Worm (Caenorhabditis elegans) whole organism, L1 larva: ENCODE data around the gene Y15E3A.3.

Experiments
- C04F5.9 ChIP-seq: sonication (generic microtip); optimal IDR thresholded peaks from 2 replicates; lab custom pipeline; 2016; ENCODE audit warnings: missing genetic modification characterization, missing compliant biosample characterization
- C34B4.2 ChIP-seq: sonication (generic microtip); optimal IDR thresholded peaks from 2 replicates; lab custom pipeline; 2017; ENCODE audit warnings: mild to moderate bottlenecking, missing genetic modification characterization, missing compliant biosample characterization
- F16B12.6 ChIP-seq: fragments of 150-350 bp; optimal IDR thresholded peaks from 2 replicates; lab custom pipeline; 2014; ENCODE audit warnings: missing biosample characterization, missing genetic modification characterization
- Y116A8C.19 ChIP-seq: sonication (generic microtip); optimal IDR thresholded peaks from 2 replicates; lab custom pipeline; 2016; ENCODE audit warnings: missing compliant biosample characterization, missing genetic modification characterization, borderline replicate concordance
- aha-1 ChIP-seq: fragments of 150-350 bp; optimal IDR thresholded peaks from 2 replicates; lab custom pipeline; 2014; ENCODE audit warnings: missing biosample characterization, missing genetic modification characterization
- alr-1 ChIP-seq: fragments of 200-800 bp; sonication (Bioruptor generic); optimal IDR thresholded peaks from 2 replicates; lab custom pipeline; 2018; ENCODE audit warnings: borderline replicate concordance, mild to moderate bottlenecking, missing genetic modification characterization, missing compliant biosample characterization
- blmp-1 ChIP-seq: fragments of 150-350 bp; optimal IDR thresholded peaks from 2 replicates; lab custom pipeline; 2014; ENCODE audit warnings: missing biosample characterization, missing genetic modification characterization
- ceh-63 ChIP-seq: fragments of 200-800 bp; sonication (Bioruptor generic); optimal IDR thresholded peaks from 2 replicates; lab custom pipeline; 2018; ENCODE audit warnings: mild to moderate bottlenecking, missing genetic modification characterization, missing compliant biosample characterization
- ceh-8 ChIP-seq: fragments of 200-800 bp; sonication (Bioruptor generic); optimal IDR thresholded peaks from 2 replicates; lab custom pipeline; 2018; ENCODE audit warnings: mild to moderate bottlenecking, missing genetic modification characterization, moderate library complexity, missing compliant biosample characterization
- ceh-82 ChIP-seq, 3 experiments: fragments of 150-350 bp in 1 of 3; sonication (generic microtip) in 2 of 3; optimal IDR thresholded peaks; 2 replicates each; lab custom pipeline; 2014 to 2017; ENCODE audit warnings: missing biosample characterization in 3 of 3, missing genetic modification characterization in 3 of 3
- ceh-88 ChIP-seq: fragments of 200-800 bp; sonication (Bioruptor generic); IDR thresholded peaks from 2 replicates; pipeline ENCODE4 v1.3.6; 2022; ENCODE audit warnings: missing genetic modification characterization, missing compliant biosample characterization
- dsc-1 ChIP-seq: sonication (generic microtip); optimal IDR thresholded peaks from 2 replicates; lab custom pipeline; 2016; ENCODE audit warnings: mild to moderate bottlenecking, missing genetic modification characterization, missing compliant biosample characterization
- efl-3 ChIP-seq: fragments of 200-800 bp; sonication (Bioruptor generic); optimal IDR thresholded peaks from 2 replicates; lab custom pipeline; 2018; ENCODE audit warnings: mild to moderate bottlenecking, missing genetic modification characterization, missing compliant biosample characterization
- egl-13 ChIP-seq: sonication (generic microtip); optimal IDR thresholded peaks from 2 replicates; lab custom pipeline; 2016; ENCODE audit warnings: missing genotype, missing genetic modification reagents, missing genetic modification characterization, missing compliant biosample characterization
- elt-3 ChIP-seq, 6 experiments: fragments of 150-350 bp in 1 of 6; sonication (generic microtip); optimal IDR thresholded peaks; 2 replicates each; lab custom pipeline; 2017 to 2018; ENCODE audit warnings: missing biosample characterization in 6 of 6, missing genetic modification characterization in 6 of 6, inconsistent platforms in 1 of 6
- ets-5 ChIP-seq: fragments of 200-800 bp; sonication (Bioruptor generic); IDR thresholded peaks from 2 replicates; pipeline ENCODE4 v1.3.6; 2022; ENCODE audit warnings: missing genetic modification characterization, missing compliant biosample characterization
- fkh-10 ChIP-seq: sonication (generic microtip); optimal IDR thresholded peaks from 2 replicates; lab custom pipeline; 2017; ENCODE audit warnings: missing biosample characterization, missing genetic modification reagents, missing genetic modification characterization
- fos-1 ChIP-seq: fragments of 150-350 bp; optimal IDR thresholded peaks from 2 replicates; lab custom pipeline; 2014; ENCODE audit warnings: missing biosample characterization, missing genetic modification characterization
- hlh-17 ChIP-seq: fragments of 200-800 bp; sonication (Bioruptor generic); optimal IDR thresholded peaks from 2 replicates; lab custom pipeline; 2018; ENCODE audit warnings: missing genetic modification characterization, mild to moderate bottlenecking, missing compliant biosample characterization, moderate library complexity, borderline replicate concordance
- hpl-2 ChIP-seq: fragments of 150-350 bp; optimal IDR thresholded peaks from 2 replicates; lab custom pipeline; 2014; ENCODE audit warnings: missing biosample characterization, missing genetic modification reagents, missing genetic modification characterization
- irx-1 ChIP-seq: sonication (generic microtip); optimal IDR thresholded peaks from 2 replicates; lab custom pipeline; 2016; ENCODE audit warnings: missing genetic modification characterization, missing compliant biosample characterization
- isw-1 ChIP-seq: fragments of 200-800 bp; sonication (Bioruptor generic); IDR thresholded peaks from 2 replicates; pipeline ENCODE4 v1.3.6; 2022; ENCODE audit warnings: missing genetic modification characterization, missing compliant biosample characterization
- lin-13 ChIP-seq: fragments of 150-350 bp; optimal IDR thresholded peaks from 2 replicates; lab custom pipeline; 2014; ENCODE audit warnings: missing biosample characterization, missing genetic modification reagents, missing genetic modification characterization
- lin-35 ChIP-seq, 2 experiments: fragments of 150-350 bp; optimal IDR thresholded peaks; 2 replicates each; lab custom pipeline; 2014; ENCODE audit warnings: missing biosample characterization in 2 of 2, missing genetic modification characterization in 2 of 2, missing genetic modification reagents in 2 of 2
- lin-39 ChIP-seq: fragments of 150-350 bp; optimal IDR thresholded peaks from 2 replicates; lab custom pipeline; 2014; ENCODE audit warnings: missing biosample characterization, missing genetic modification reagents, missing genetic modification characterization
- lir-3 ChIP-seq: sonication (generic microtip); optimal IDR thresholded peaks from 2 replicates; lab custom pipeline; 2016; ENCODE audit warnings: mild to moderate bottlenecking, missing genetic modification characterization, moderate library complexity, missing compliant biosample characterization; ENCODE audit not compliant: poor library complexity
- lsy-2 ChIP-seq, 2 experiments: fragments of 150-350 bp; optimal IDR thresholded peaks; 2 replicates each; lab custom pipeline; 2014; ENCODE audit warnings: missing biosample characterization in 2 of 2, missing genetic modification characterization in 2 of 2
- mab-9 ChIP-seq: fragments of 200-800 bp; sonication (Bioruptor generic); IDR thresholded peaks from 2 replicates; pipeline ENCODE4 v1.3.6; 2022; ENCODE audit warnings: missing genetic modification reagents, missing genetic modification characterization, missing compliant biosample characterization
- mdl-1 ChIP-seq, 2 experiments: fragments of 150-350 bp; optimal IDR thresholded peaks; 2 replicates each; lab custom pipeline; 2014 to 2017; ENCODE audit warnings: missing biosample characterization in 2 of 2, missing genetic modification characterization in 2 of 2, inconsistent platforms in 1 of 2
- mep-1 ChIP-seq: fragments of 150-350 bp; optimal IDR thresholded peaks from 2 replicates; lab custom pipeline; 2014; ENCODE audit warnings: missing biosample characterization, missing genetic modification characterization
- nhr-11 ChIP-seq: fragments of 150-350 bp; optimal IDR thresholded peaks from 2 replicates; lab custom pipeline; 2014; ENCODE audit warnings: missing biosample characterization, missing genetic modification characterization
- nhr-19 ChIP-seq: fragments of 200-800 bp; sonication (Bioruptor generic); conservative IDR thresholded peaks from 2 replicates; pipeline ENCODE4 v1.3.6; 2022; ENCODE audit warnings: missing genetic modification characterization, missing compliant biosample characterization
- nhr-28 ChIP-seq: fragments of 150-350 bp; optimal IDR thresholded peaks from 2 replicates; lab custom pipeline; 2014; ENCODE audit warnings: missing biosample characterization, missing genetic modification characterization
- nhr-71 ChIP-seq: sonication (generic microtip); optimal IDR thresholded peaks from 2 replicates; lab custom pipeline; 2016; ENCODE audit warnings: mild to moderate bottlenecking, missing genetic modification characterization, moderate library complexity, missing compliant biosample characterization
- nhr-76 ChIP-seq: sonication (generic microtip); optimal IDR thresholded peaks from 2 replicates; lab custom pipeline; 2017; ENCODE audit warnings: missing biosample characterization, missing genetic modification characterization
- nhr-85 ChIP-seq: sonication (generic microtip); peaks from one replicate; lab custom pipeline; 2016; ENCODE audit warnings: missing genetic modification characterization, inconsistent platforms, missing compliant biosample characterization
- nhr-90 ChIP-seq: sonication (generic microtip); optimal IDR thresholded peaks from 2 replicates; lab custom pipeline; 2016; ENCODE audit warnings: mild to moderate bottlenecking, missing genetic modification characterization, missing compliant biosample characterization; ENCODE audit not compliant: poor library complexity
- pag-3 ChIP-seq: sonication (generic microtip); optimal IDR thresholded peaks from 2 replicates; lab custom pipeline; 2017; ENCODE audit warnings: missing genetic modification characterization, mild to moderate bottlenecking, missing compliant biosample characterization, antibody characterized with exemption, borderline replicate concordance; ENCODE audit not compliant: insufficient read depth
- pax-3 ChIP-seq: fragments of 200-800 bp; sonication (Bioruptor generic); optimal IDR thresholded peaks from 2 replicates; lab custom pipeline; 2018; ENCODE audit warnings: mild to moderate bottlenecking, missing genetic modification characterization, moderate library complexity, missing compliant biosample characterization
- skn-1 ChIP-seq: fragments of 150-350 bp; optimal IDR thresholded peaks from 2 replicates; lab custom pipeline; 2014; ENCODE audit warnings: missing biosample characterization, missing genetic modification characterization
- snpc-4 ChIP-seq: fragments of 150-350 bp; optimal IDR thresholded peaks from 2 replicates; lab custom pipeline; 2014; ENCODE audit warnings: missing biosample characterization, missing genetic modification characterization
- sup-37 ChIP-seq: fragments of 200-800 bp; sonication (Bioruptor generic); optimal IDR thresholded peaks from 2 replicates; lab custom pipeline; 2018; ENCODE audit warnings: mild to moderate bottlenecking, missing genetic modification characterization, missing compliant biosample characterization
- swsn-7 ChIP-seq: sonication (generic microtip); optimal IDR thresholded peaks from 2 replicates; lab custom pipeline; 2016; ENCODE audit warnings: missing genetic modification characterization, missing compliant biosample characterization
- tbx-2 ChIP-seq: sonication (generic microtip); optimal IDR thresholded peaks from 2 replicates; lab custom pipeline; 2016; ENCODE audit warnings: missing genetic modification characterization, missing compliant biosample characterization
- tlp-1 ChIP-seq: fragments of 150-350 bp; optimal IDR thresholded peaks from 2 replicates; lab custom pipeline; 2014; ENCODE audit warnings: missing biosample characterization, missing genetic modification characterization
- unc-130 ChIP-seq: fragments of 150-350 bp; optimal IDR thresholded peaks from 2 replicates; lab custom pipeline; 2017; ENCODE audit warnings: missing biosample characterization, missing genetic modification characterization, inconsistent platforms
- unc-86 ChIP-seq: sonication (generic microtip); optimal IDR thresholded peaks from 2 replicates; lab custom pipeline; 2016; ENCODE audit warnings: missing genetic modification characterization, missing compliant biosample characterization
- unc-98 ChIP-seq: fragments of 200-800 bp; sonication (Bioruptor generic); IDR thresholded peaks from 2 replicates; pipeline ENCODE4 v1.3.6; 2022; ENCODE audit warnings: missing genetic modification characterization, missing compliant biosample characterization
- vab-15 ChIP-seq: sonication (generic microtip); optimal IDR thresholded peaks from 2 replicates; lab custom pipeline; 2017; ENCODE audit warnings: missing genotype, mild to moderate bottlenecking, missing genetic modification characterization, missing compliant biosample characterization
- zag-1 ChIP-seq: fragments of 150-350 bp; optimal IDR thresholded peaks from 2 replicates; lab custom pipeline; 2014; ENCODE audit warnings: missing biosample characterization, missing genetic modification characterization
- zip-4 ChIP-seq: fragments of 200-800 bp; sonication (Bioruptor generic); optimal IDR thresholded peaks from 2 replicates; lab custom pipeline; 2018; ENCODE audit warnings: mild to moderate bottlenecking, missing genetic modification characterization, moderate library complexity, missing compliant biosample characterization
- ztf-11 ChIP-seq, 2 experiments: sonication (generic microtip); optimal IDR thresholded peaks; 2 replicates each; lab custom pipeline; 2016 to 2017; ENCODE audit warnings: missing genetic modification characterization in 2 of 2, missing biosample characterization in 1 of 2, missing compliant biosample characterization in 1 of 2
- ztf-4 ChIP-seq: fragments of 150-350 bp; optimal IDR thresholded peaks from 2 replicates; lab custom pipeline; 2014; ENCODE audit warnings: missing biosample characterization, missing genetic modification characterization

Gene Y15E3A.3

ce11 chrX:15338195-15338594, 12.6 kb upstream of the Y15E3A.3 start:
- TF ChIP-seq ceh-82 (tag; optimal IDR thresholded peaks at IDR 0.05; lab: Kevin White, UChicago), result no peak
- TF ChIP-seq elt-3 (tag; optimal IDR thresholded peaks at IDR 0.05; lab: Kevin White, UChicago), result no peak
- TF ChIP-seq vab-15 (tag; lab: Kevin White, UChicago), result no peak
- TF ChIP-seq unc-130 (tag; lab: Kevin White, UChicago), result peak; percentile 54
- no peak for TF ChIP-seq fkh-10 (GFP tag; lab: Kevin White, UChicago)
- TF ChIP-seq zag-1, result no peak
- TF ChIP-seq swsn-7, result peak; percentile 7
- no peak for TF ChIP-seq nhr-76 (tag; lab: Kevin White, UChicago)
- no peak for TF ChIP-seq mab-9 (GFP tag; lab: Robert Waterston, UW)
- TF ChIP-seq nhr-85 (tag; lab: Kevin White, UChicago), result no peak
- TF ChIP-seq lin-35 (GFP tag; optimal IDR thresholded peaks at IDR 0.05; lab: Kevin White, UChicago), result no peak
- TF ChIP-seq alr-1, result no peak
- no peak for TF ChIP-seq tlp-1 (tag; lab: Kevin White, UChicago)
- peak; percentile 42 for TF ChIP-seq lin-39
- TF ChIP-seq lin-13 (GFP tag; lab: Kevin White, UChicago), result no peak
- TF ChIP-seq ceh-88, result no peak
- no peak for TF ChIP-seq Y116A8C.19 (tag; lab: Kevin White, UChicago)
- TF ChIP-seq snpc-4 (tag; lab: Kevin White, UChicago), result peak; percentile 10
- TF ChIP-seq nhr-71 (tag; lab: Kevin White, UChicago), result peak; percentile 78
- TF ChIP-seq F16B12.6, result no peak
- no peak for TF ChIP-seq nhr-28 (tag; lab: Kevin White, UChicago)
- no peak for TF ChIP-seq hlh-17 (GFP tag; lab: Kevin White, UChicago)
- no peak for TF ChIP-seq mep-1 (tag; lab: Kevin White, UChicago)
- TF ChIP-seq ets-5 (GFP tag; lab: Robert Waterston, UW), result no peak
- TF ChIP-seq blmp-1 (tag; lab: Kevin White, UChicago), result no peak
- no peak for TF ChIP-seq pag-3 (tag; lab: Kevin White, UChicago)
- TF ChIP-seq sup-37 (GFP tag; lab: Kevin White, UChicago), result no peak
- TF ChIP-seq unc-86 (tag; lab: Kevin White, UChicago), result no peak
- TF ChIP-seq zip-4 (GFP tag; lab: Kevin White, UChicago), result no peak
- no peak for TF ChIP-seq lir-3
- TF ChIP-seq egl-13 (tag; lab: Kevin White, UChicago), result no peak
- peak; percentile 51; the same call in 1 of the 2 replicates for TF ChIP-seq nhr-19 (GFP tag; lab: Robert Waterston, UW)
- no peak for TF ChIP-seq ztf-4
- TF ChIP-seq fos-1, result no peak
- no peak for TF ChIP-seq tbx-2 (tag; lab: Kevin White, UChicago)
- TF ChIP-seq ceh-8 (GFP tag; lab: Kevin White, UChicago), result no peak
- TF ChIP-seq ceh-63 (GFP tag; lab: Kevin White, UChicago), result no peak
- TF ChIP-seq efl-3 (GFP tag; lab: Kevin White, UChicago), result no peak
- no peak for TF ChIP-seq isw-1 (GFP tag; lab: Robert Waterston, UW)
- no peak for TF ChIP-seq ztf-11 (tag; optimal IDR thresholded peaks at IDR 0.05; lab: Kevin White, UChicago)
- peak; percentile 33 for TF ChIP-seq skn-1 (tag; lab: Kevin White, UChicago)
- TF ChIP-seq dsc-1, result no peak
- TF ChIP-seq lsy-2 (tag; optimal IDR thresholded peaks at IDR 0.05; lab: Kevin White, UChicago), result peak in 1 of 2 experiments; percentile 32
- TF ChIP-seq aha-1 (tag; lab: Kevin White, UChicago), result no peak
- no peak for TF ChIP-seq hpl-2 (GFP tag; lab: Kevin White, UChicago)
- no peak for TF ChIP-seq C04F5.9
- TF ChIP-seq pax-3 (tag; lab: Kevin White, UChicago), result no peak
- no peak for TF ChIP-seq nhr-90 (tag; lab: Kevin White, UChicago)
- TF ChIP-seq unc-98 (GFP tag; lab: Robert Waterston, UW), result no peak
- TF ChIP-seq irx-1, result no peak
- TF ChIP-seq mdl-1 (tag; optimal IDR thresholded peaks at IDR 0.05; lab: Kevin White, UChicago), result peak in 1 of 2 experiments; percentile 35
- no peak for TF ChIP-seq nhr-11
- no peak for TF ChIP-seq C34B4.2 (tag; lab: Kevin White, UChicago)
